Worm (Caenorhabditis elegans) whole organism, L2 larva: ENCODE results near the gene F58F12.12.
A peak's percentile ranks its signal among the peaks of the same experiment; 100 is the strongest.

Experiments
- C34F6.9 ChIP-seq: fragments of 150-350 bp; optimal IDR thresholded peaks from 2 replicates; lab custom pipeline; 2014; ENCODE audit warnings: missing biosample characterization, missing genetic modification characterization
- F13H6.1 ChIP-seq: sonication (generic microtip); optimal IDR thresholded peaks from 2 replicates; lab custom pipeline; 2016; ENCODE audit warnings: missing genetic modification characterization, missing compliant biosample characterization
- R02D3.7 ChIP-seq: fragments of 150-350 bp; optimal IDR thresholded peaks from 2 replicates; lab custom pipeline; 2014; ENCODE audit warnings: missing biosample characterization, missing genetic modification characterization
- Y55F3AM.14 ChIP-seq: fragments of 200-800 bp; sonication (Bioruptor generic); optimal IDR thresholded peaks from 2 replicates; lab custom pipeline; 2018; ENCODE audit warnings: mild to moderate bottlenecking, missing genetic modification characterization, missing compliant biosample characterization
- ZK546.5 ChIP-seq: sonication (generic microtip); optimal IDR thresholded peaks from 2 replicates; lab custom pipeline; 2017; ENCODE audit warnings: missing biosample characterization, missing genetic modification characterization
- alr-1 ChIP-seq: fragments of 150-350 bp; optimal IDR thresholded peaks from 2 replicates; lab custom pipeline; 2014; ENCODE audit warnings: missing biosample characterization, missing genetic modification characterization
- aly-2 ChIP-seq: fragments of 150-350 bp; optimal IDR thresholded peaks from 2 replicates; lab custom pipeline; 2014; ENCODE audit warnings: missing biosample characterization, missing genetic modification characterization
- ama-1 ChIP-seq: fragments of 150-350 bp; optimal IDR thresholded peaks from 2 replicates; lab custom pipeline; 2018; ENCODE audit warnings: inconsistent platforms
- blmp-1 ChIP-seq: sonication (generic microtip); optimal IDR thresholded peaks from 2 replicates; lab custom pipeline; 2017; ENCODE audit warnings: missing genetic modification characterization, mild to moderate bottlenecking, missing compliant biosample characterization, antibody characterized with exemption, moderate library complexity; ENCODE audit not compliant: insufficient read depth
- ceh-16 ChIP-seq: fragments of 150-350 bp; optimal IDR thresholded peaks from 2 replicates; lab custom pipeline; 2014; ENCODE audit warnings: missing biosample characterization, missing genetic modification characterization
- ceh-82 ChIP-seq: fragments of 150-350 bp; optimal IDR thresholded peaks from 2 replicates; lab custom pipeline; 2014; ENCODE audit warnings: missing biosample characterization, missing genetic modification characterization
- crh-2 ChIP-seq: sonication (generic microtip); optimal IDR thresholded peaks from 2 replicates; lab custom pipeline; 2017; ENCODE audit warnings: missing biosample characterization, missing genetic modification characterization
- dmd-4 ChIP-seq: sonication (generic microtip); optimal IDR thresholded peaks from 2 replicates; lab custom pipeline; 2017; ENCODE audit warnings: missing biosample characterization, missing genetic modification characterization
- egl-27 ChIP-seq: sonication (generic microtip); optimal IDR thresholded peaks from 3 replicates; lab custom pipeline; 2017; ENCODE audit warnings: missing biosample characterization, missing genetic modification reagents, missing genetic modification characterization
- elt-1 ChIP-seq: fragments of 150-350 bp; optimal IDR thresholded peaks from 2 replicates; lab custom pipeline; 2014; ENCODE audit warnings: missing biosample characterization, missing genetic modification characterization
- elt-3 ChIP-seq: sonication (generic microtip); optimal IDR thresholded peaks from 2 replicates; lab custom pipeline; 2017; ENCODE audit warnings: missing biosample characterization, missing genetic modification characterization
- fos-1 ChIP-seq: fragments of 150-350 bp; optimal IDR thresholded peaks from 2 replicates; lab custom pipeline; 2014; ENCODE audit warnings: missing biosample characterization, missing genetic modification characterization
- gmeb-1 ChIP-seq: fragments of 150-350 bp; optimal IDR thresholded peaks from 2 replicates; lab custom pipeline; 2014; ENCODE audit warnings: missing biosample characterization, missing genetic modification characterization
- lin-11 ChIP-seq: fragments of 150-350 bp; sonication (generic microtip); optimal IDR thresholded peaks from 2 replicates; lab custom pipeline; 2014; ENCODE audit warnings: missing biosample characterization, missing genetic modification characterization, inconsistent platforms, mixed read lengths
- lin-13 ChIP-seq: fragments of 150-350 bp; optimal IDR thresholded peaks from 2 replicates; lab custom pipeline; 2014; ENCODE audit warnings: missing biosample characterization, missing genetic modification reagents, missing genetic modification characterization
- lin-39 ChIP-seq: fragments of 150-350 bp; optimal IDR thresholded peaks from 2 replicates; lab custom pipeline; 2014; ENCODE audit warnings: missing biosample characterization, missing genetic modification reagents, missing genetic modification characterization
- lsy-2 ChIP-seq, 2 experiments: fragments of 150-350 bp in 1 of 2; sonication (generic microtip) in 1 of 2; optimal IDR thresholded peaks; 2 replicates each; lab custom pipeline; 2014 to 2017; ENCODE audit warnings: missing biosample characterization in 2 of 2, missing genetic modification characterization in 2 of 2
- mab-5 ChIP-seq: fragments of 150-350 bp; optimal IDR thresholded peaks from 2 replicates; lab custom pipeline; 2014; ENCODE audit warnings: missing biosample characterization, missing genetic modification characterization
- mbf-1 ChIP-seq: sonication (generic microtip); optimal IDR thresholded peaks from 2 replicates; lab custom pipeline; 2017; ENCODE audit warnings: missing biosample characterization, missing genetic modification characterization
- mdl-1 ChIP-seq, 2 experiments: fragments of 150-350 bp in 1 of 2; sonication (generic microtip) in 1 of 2; optimal IDR thresholded peaks; 2 replicates each; lab custom pipeline; 2017; ENCODE audit warnings: missing biosample characterization in 2 of 2, missing genetic modification characterization in 2 of 2
- nhr-10 ChIP-seq: sonication (generic microtip); optimal IDR thresholded peaks from 2 replicates; lab custom pipeline; 2017; ENCODE audit warnings: missing biosample characterization, missing genetic modification characterization
- nhr-11 ChIP-seq: fragments of 150-350 bp; optimal IDR thresholded peaks from 2 replicates; lab custom pipeline; 2014; ENCODE audit warnings: missing biosample characterization, missing genetic modification characterization
- nhr-12 ChIP-seq: fragments of 150-350 bp; optimal IDR thresholded peaks from 2 replicates; lab custom pipeline; 2014; ENCODE audit warnings: missing biosample characterization, missing genetic modification characterization
- nhr-129 ChIP-seq: fragments of 150-350 bp; optimal IDR thresholded peaks from 2 replicates; lab custom pipeline; 2014; ENCODE audit warnings: missing biosample characterization, missing genetic modification characterization
- nhr-21 ChIP-seq: fragments of 150-350 bp; optimal IDR thresholded peaks from 2 replicates; lab custom pipeline; 2014; ENCODE audit warnings: missing biosample characterization, missing genetic modification characterization
- nhr-23 ChIP-seq: fragments of 150-350 bp; optimal IDR thresholded peaks from 2 replicates; lab custom pipeline; 2014; ENCODE audit warnings: missing biosample characterization, missing genetic modification reagents, missing genetic modification characterization
- nhr-237 ChIP-seq: fragments of 150-350 bp; optimal IDR thresholded peaks from 2 replicates; lab custom pipeline; 2014; ENCODE audit warnings: missing biosample characterization, missing genetic modification characterization
- nhr-25 ChIP-seq: fragments of 150-350 bp; sonication (generic microtip); optimal IDR thresholded peaks from 3 replicates; lab custom pipeline; 2014; ENCODE audit warnings: missing biosample characterization, missing genetic modification characterization
- nhr-6 ChIP-seq: fragments of 150-350 bp; optimal IDR thresholded peaks from 2 replicates; lab custom pipeline; 2014; ENCODE audit warnings: missing biosample characterization, missing genetic modification characterization
- nhr-77 ChIP-seq: fragments of 150-350 bp; optimal IDR thresholded peaks from 2 replicates; lab custom pipeline; 2014; ENCODE audit warnings: missing biosample characterization, missing genetic modification characterization
- peb-1 ChIP-seq: fragments of 150-350 bp; optimal IDR thresholded peaks from 2 replicates; lab custom pipeline; 2014; ENCODE audit warnings: missing biosample characterization, missing genetic modification characterization
- sem-4 ChIP-seq: fragments of 150-350 bp; optimal IDR thresholded peaks from 2 replicates; lab custom pipeline; 2014; ENCODE audit warnings: missing biosample characterization, missing genetic modification reagents, missing genetic modification characterization
- skn-1 ChIP-seq: sonication (generic microtip); optimal IDR thresholded peaks from 2 replicates; lab custom pipeline; 2017; ENCODE audit warnings: missing biosample characterization, missing genetic modification characterization
- sma-3 ChIP-seq: sonication (generic microtip); optimal IDR thresholded peaks from 2 replicates; lab custom pipeline; 2016; ENCODE audit warnings: missing genetic modification reagents, missing genetic modification characterization, missing compliant biosample characterization
- sma-9 ChIP-seq, 2 experiments: fragments of 150-350 bp in 1 of 2; sonication (generic microtip) in 1 of 2; optimal IDR thresholded peaks; 2 replicates each; lab custom pipeline; 2014 to 2016; ENCODE audit warnings: missing genetic modification characterization in 2 of 2, mild to moderate bottlenecking in 1 of 2, missing biosample characterization in 1 of 2, missing compliant biosample characterization in 1 of 2, missing genetic modification reagents in 1 of 2, moderate library complexity in 1 of 2
- snpc-4 ChIP-seq: fragments of 150-350 bp; optimal IDR thresholded peaks from 2 replicates; lab custom pipeline; 2014; ENCODE audit warnings: missing biosample characterization, missing genetic modification characterization
- unc-39 ChIP-seq: fragments of 150-350 bp; optimal IDR thresholded peaks from 2 replicates; lab custom pipeline; 2014; ENCODE audit warnings: missing biosample characterization, missing genetic modification characterization
- unc-55 ChIP-seq: fragments of 150-350 bp; sonication (generic microtip); optimal IDR thresholded peaks from 3 replicates; lab custom pipeline; 2014; ENCODE audit warnings: missing biosample characterization, missing genetic modification reagents, missing genetic modification characterization
- unc-62 ChIP-seq: fragments of 150-350 bp; optimal IDR thresholded peaks from 2 replicates; lab custom pipeline; 2014; ENCODE audit warnings: missing biosample characterization, missing genetic modification reagents, missing genetic modification characterization
- zag-1 ChIP-seq: fragments of 150-350 bp; optimal IDR thresholded peaks from 2 replicates; lab custom pipeline; 2014; ENCODE audit warnings: missing biosample characterization, missing genetic modification characterization
- ztf-1 ChIP-seq: fragments of 200-800 bp; sonication (Bioruptor generic); conservative IDR thresholded peaks from 2 replicates; pipeline ENCODE4 v1.3.6; 2022; ENCODE audit warnings: missing genetic modification characterization, missing compliant biosample characterization
- ztf-11 ChIP-seq: sonication (generic microtip); optimal IDR thresholded peaks from 2 replicates; lab custom pipeline; 2017; ENCODE audit warnings: missing biosample characterization, missing genetic modification characterization
- ztf-4 ChIP-seq: fragments of 150-350 bp; optimal IDR thresholded peaks from 2 replicates; lab custom pipeline; 2014; ENCODE audit warnings: missing biosample characterization, missing genetic modification characterization

The F58F12.12 gene

ce11 chrII:6380866-6381265 is at the start of gene F58F12.12:
TSS of gene F58F12.12 (plus strand) at chrII:6381166.
- TF ChIP-seq mab-5 (no peak), lin-11 (no peak), fos-1 (tag; lab: Kevin White, UChicago) (peak; percentile 3)

ce11 chrII:6331222-6331830 is 49.6 kb upstream of the F58F12.12 start, which contains the start of gene set-4:
TSS of gene set-4 (minus strand) at chrII:6331341.
- TF ChIP-seq nhr-129 (tag; lab: Kevin White, UChicago): peak; percentile 96
- peak; percentile 90 for TF ChIP-seq gmeb-1 (tag; lab: Kevin White, UChicago)
- TF ChIP-seq nhr-10 (tag; lab: Kevin White, UChicago): peak; percentile 78
- TF ChIP-seq ztf-4 (tag; lab: Kevin White, UChicago): peak; percentile 90
- TF ChIP-seq C34F6.9: peak; percentile 98
- TF ChIP-seq ceh-16 (tag; lab: Kevin White, UChicago): peak; percentile 91
- no peak for TF ChIP-seq ztf-1 (GFP tag; lab: Robert Waterston, UW)
- no peak for TF ChIP-seq alr-1
- peak; percentile 96 for TF ChIP-seq fos-1 (tag; lab: Kevin White, UChicago)
- TF ChIP-seq peb-1 (tag; lab: Kevin White, UChicago): no peak
- no peak for TF ChIP-seq lin-39 (tag; lab: Kevin White, UChicago)
- peak; percentile 85 for TF ChIP-seq nhr-6 (tag; lab: Kevin White, UChicago)
- TF ChIP-seq lsy-2 (tag; optimal IDR thresholded peaks at IDR 0.05; lab: Kevin White, UChicago): peak; percentile 90 to 95
- TF ChIP-seq dmd-4: no peak
- TF ChIP-seq crh-2 (tag; lab: Kevin White, UChicago): peak; percentile 97
- peak; percentile 27 for TF ChIP-seq ZK546.5 (tag; lab: Kevin White, UChicago)
- no peak for TF ChIP-seq nhr-11 (tag; lab: Kevin White, UChicago)
- peak; percentile 89 for TF ChIP-seq lin-11
- peak; percentile 72 for TF ChIP-seq zag-1 (tag; lab: Kevin White, UChicago)
- no peak for TF ChIP-seq mbf-1 (tag; lab: Kevin White, UChicago)
- peak; percentile 18 to 91 for TF ChIP-seq mdl-1 (tag; optimal IDR thresholded peaks at IDR 0.05; lab: Kevin White, UChicago)
- TF ChIP-seq unc-39 (tag; lab: Kevin White, UChicago): no peak
- peak; percentile 20 for TF ChIP-seq nhr-237 (tag; lab: Kevin White, UChicago)
- no peak for TF ChIP-seq elt-3 (tag; lab: Kevin White, UChicago)
- TF ChIP-seq elt-1 (tag; lab: Kevin White, UChicago): no peak
- TF ChIP-seq nhr-77 (tag; lab: Kevin White, UChicago): peak; percentile 68
- TF ChIP-seq aly-2 (tag; lab: Kevin White, UChicago): no peak
- peak; percentile 78 for TF ChIP-seq Y55F3AM.14 (GFP tag; lab: Kevin White, UChicago)
- TF ChIP-seq skn-1 (tag; lab: Kevin White, UChicago): no peak
- no peak for TF ChIP-seq nhr-23 (tag; lab: Kevin White, UChicago)
- peak; percentile 68 for TF ChIP-seq ceh-82
- TF ChIP-seq ztf-11 (tag; lab: Kevin White, UChicago): peak; percentile 61
- peak; percentile 59 for TF ChIP-seq unc-62 (GFP tag; lab: Kevin White, UChicago)
- TF ChIP-seq sma-3 (GFP tag; lab: Kevin White, UChicago): peak; percentile 91
- TF ChIP-seq nhr-21 (tag; lab: Kevin White, UChicago): peak; percentile 87
- peak; percentile 85 for TF ChIP-seq egl-27
- TF ChIP-seq R02D3.7 (tag; lab: Kevin White, UChicago): peak; percentile 50
- TF ChIP-seq nhr-12 (tag; lab: Kevin White, UChicago): no peak
- TF ChIP-seq lin-13 (GFP tag; lab: Kevin White, UChicago): peak; percentile 93
- TF ChIP-seq mab-5: peak; percentile 84
- peak; percentile 93 for TF ChIP-seq sem-4 (tag; lab: Kevin White, UChicago)
- peak; percentile 96 for TF ChIP-seq unc-55 (GFP tag; lab: Kevin White, UChicago)
- TF ChIP-seq ama-1: peak; percentile 26
- peak; percentile 92 for TF ChIP-seq F13H6.1 (tag; lab: Kevin White, UChicago)
- TF ChIP-seq sma-9 (GFP tag; optimal IDR thresholded peaks at IDR 0.05; lab: Kevin White, UChicago): peak; percentile 92
- TF ChIP-seq sma-9 (tag; optimal IDR thresholded peaks at IDR 0.05; lab: Kevin White, UChicago): no peak
- TF ChIP-seq blmp-1: peak; percentile 54
- peak; percentile 92 for TF ChIP-seq nhr-25 (tag; lab: Kevin White, UChicago)
- peak; percentile 88 for TF ChIP-seq snpc-4
